Worm (Caenorhabditis elegans) whole organism, L4 larva: Measurements from ENCODE around the gene pitr-4.

ENCODE experiments used
- F26F4.8 ChIP-seq: fragments of 200-800 bp; sonication (Bioruptor generic); conservative IDR thresholded peaks from 2 replicates; pipeline ENCODE4 v1.3.6; 2022; ENCODE audit warnings: missing genetic modification characterization, missing compliant biosample characterization
- F49E8.2 ChIP-seq: sonication (generic microtip); optimal IDR thresholded peaks from 2 replicates; lab custom pipeline; 2016; ENCODE audit warnings: missing compliant biosample characterization, mild to moderate bottlenecking, missing genetic modification characterization, borderline replicate concordance
- R02D3.7 ChIP-seq: fragments of 150-350 bp; sonication (generic microtip); optimal IDR thresholded peaks from 3 replicates; lab custom pipeline; 2014; ENCODE audit warnings: missing biosample characterization, missing genetic modification characterization
- Y48G9A.11 ChIP-seq: fragments of 200-800 bp; sonication (Bioruptor generic); IDR thresholded peaks from 2 replicates; pipeline ENCODE4 v1.3.6; 2022; ENCODE audit warnings: missing genetic modification reagents, missing genetic modification characterization, missing compliant biosample characterization
- ZK337.2 ChIP-seq: fragments of 200-800 bp; sonication (Bioruptor generic); IDR thresholded peaks from 2 replicates; pipeline ENCODE4 v1.3.6; 2022; ENCODE audit warnings: missing genetic modification reagents, missing genetic modification characterization, missing compliant biosample characterization
- aha-1 ChIP-seq: fragments of 150-350 bp; peaks from one replicate; lab custom pipeline; 2014; ENCODE audit warnings: missing biosample characterization, missing genetic modification characterization
- ctbp-1 ChIP-seq: fragments of 200-800 bp; sonication (Bioruptor generic); IDR thresholded peaks from 2 replicates; pipeline ENCODE4 v1.3.6; 2022; ENCODE audit warnings: missing genetic modification reagents, missing genetic modification characterization, missing compliant biosample characterization
- daf-16 ChIP-seq, 3 experiments: sonication (generic microtip); optimal IDR thresholded peaks; 2 replicates each; lab custom pipeline; 2016 to 2017; ENCODE audit warnings: missing genetic modification characterization in 3 of 3, missing genetic modification reagents in 3 of 3, mild to moderate bottlenecking in 2 of 3, missing compliant biosample characterization in 2 of 3, missing biosample characterization in 1 of 3, moderate library complexity in 1 of 3
- daf-8 ChIP-seq: fragments of 200-800 bp; sonication (Bioruptor generic); IDR thresholded peaks from 2 replicates; pipeline ENCODE4 v1.3.6; 2022; ENCODE audit warnings: missing genetic modification characterization, missing compliant biosample characterization
- dmd-6 ChIP-seq: fragments of 200-800 bp; sonication (Bioruptor generic); IDR thresholded peaks from 2 replicates; pipeline ENCODE4 v1.3.6; 2022; ENCODE audit warnings: missing genetic modification reagents, missing genetic modification characterization, missing compliant biosample characterization
- dpl-1 ChIP-seq: fragments of 150-350 bp; optimal IDR thresholded peaks from 2 replicates; lab custom pipeline; 2014; ENCODE audit warnings: missing biosample characterization, missing genetic modification reagents, missing genetic modification characterization
- dve-1 ChIP-seq: sonication (generic microtip); optimal IDR thresholded peaks from 2 replicates; lab custom pipeline; 2017; ENCODE audit warnings: antibody characterized with exemption, mild to moderate bottlenecking, missing genetic modification characterization, missing compliant biosample characterization; ENCODE audit not compliant: insufficient read depth
- fkh-10 ChIP-seq: fragments of 150-350 bp; optimal IDR thresholded peaks from 2 replicates; lab custom pipeline; 2014; ENCODE audit warnings: missing biosample characterization, missing genetic modification reagents, missing genetic modification characterization
- hlh-30 ChIP-seq: sonication (generic microtip); optimal IDR thresholded peaks from 2 replicates; lab custom pipeline; 2017; ENCODE audit warnings: antibody characterized with exemption, mild to moderate bottlenecking, missing genetic modification characterization, missing compliant biosample characterization; ENCODE audit not compliant: insufficient read depth
- hmg-1.1 ChIP-seq: fragments of 200-800 bp; sonication (Bioruptor generic); IDR thresholded peaks from 2 replicates; pipeline ENCODE4 v1.3.6; 2022; ENCODE audit warnings: missing genetic modification reagents, missing genetic modification characterization, missing compliant biosample characterization
- lin-29 ChIP-seq: fragments of 200-800 bp; sonication (Bioruptor generic); IDR thresholded peaks from 2 replicates; pipeline ENCODE4 v1.3.6; 2022; ENCODE audit warnings: missing genetic modification reagents, missing genetic modification characterization, missing compliant biosample characterization
- lsy-2 ChIP-seq, 2 experiments: fragments of 150-350 bp in 1 of 2; sonication (generic microtip) in 1 of 2; optimal IDR thresholded peaks; 2 replicates each; lab custom pipeline; 2014 to 2017; ENCODE audit warnings: missing biosample characterization in 2 of 2, missing genetic modification characterization in 2 of 2
- mdl-1 ChIP-seq, 2 experiments: fragments of 150-350 bp in 1 of 2; sonication (generic microtip) in 1 of 2; optimal IDR thresholded peaks; 2 replicates each; lab custom pipeline; 2014 to 2017; ENCODE audit warnings: missing biosample characterization in 2 of 2, missing genetic modification characterization in 2 of 2
- mep-1 ChIP-seq: fragments of 150-350 bp; sonication (generic microtip); optimal IDR thresholded peaks from 3 replicates; lab custom pipeline; 2014; ENCODE audit warnings: missing biosample characterization, missing genetic modification characterization
- mes-2 ChIP-seq: sonication (generic microtip); optimal IDR thresholded peaks from 2 replicates; lab custom pipeline; 2016; ENCODE audit warnings: missing genotype, mild to moderate bottlenecking, missing genetic modification characterization, missing compliant biosample characterization; ENCODE audit not compliant: poor library complexity, severe bottlenecking
- mxl-3 ChIP-seq: fragments of 200-800 bp; sonication (Bioruptor generic); optimal IDR thresholded peaks from 2 replicates; lab custom pipeline; 2018; ENCODE audit warnings: mild to moderate bottlenecking, missing genetic modification characterization, missing compliant biosample characterization
- nhr-28 ChIP-seq: fragments of 150-350 bp; optimal IDR thresholded peaks from 2 replicates; lab custom pipeline; 2014; ENCODE audit warnings: missing biosample characterization, missing genetic modification characterization
- nhr-42 ChIP-seq: fragments of 200-800 bp; sonication (Bioruptor generic); IDR thresholded peaks from 2 replicates; pipeline ENCODE4 v1.3.6; 2022; ENCODE audit warnings: missing genetic modification characterization, missing compliant biosample characterization
- nhr-48 ChIP-seq: sonication (generic microtip); optimal IDR thresholded peaks from 2 replicates; lab custom pipeline; 2016; ENCODE audit warnings: mild to moderate bottlenecking, missing genetic modification characterization, missing compliant biosample characterization
- php-3 ChIP-seq: fragments of 200-800 bp; sonication (Bioruptor generic); IDR thresholded peaks from 2 replicates; pipeline ENCODE4 v1.3.6; 2022; ENCODE audit warnings: missing genetic modification reagents, missing genetic modification characterization, missing compliant biosample characterization
- pqm-1 ChIP-seq: sonication (generic microtip); optimal IDR thresholded peaks from 2 replicates; lab custom pipeline; 2017; ENCODE audit warnings: missing biosample characterization, missing genetic modification characterization
- unc-62 ChIP-seq, 3 experiments: fragments of 150-350 bp in 1 of 3; sonication (generic microtip); optimal IDR thresholded peaks in 2 of 3; peaks in 1 of 3; 1 replicate in 1 of 3; 2 replicates in 2 of 3; lab custom pipeline; 2014 to 2017; ENCODE audit warnings: missing biosample characterization in 3 of 3, missing genetic modification characterization in 3 of 3, missing genetic modification reagents in 3 of 3, missing genotype in 1 of 3
- ztf-7 ChIP-seq: fragments of 150-350 bp; optimal IDR thresholded peaks from 2 replicates; lab custom pipeline; 2014; ENCODE audit warnings: missing biosample characterization, missing genetic modification characterization

Gene pitr-4

DNA sequence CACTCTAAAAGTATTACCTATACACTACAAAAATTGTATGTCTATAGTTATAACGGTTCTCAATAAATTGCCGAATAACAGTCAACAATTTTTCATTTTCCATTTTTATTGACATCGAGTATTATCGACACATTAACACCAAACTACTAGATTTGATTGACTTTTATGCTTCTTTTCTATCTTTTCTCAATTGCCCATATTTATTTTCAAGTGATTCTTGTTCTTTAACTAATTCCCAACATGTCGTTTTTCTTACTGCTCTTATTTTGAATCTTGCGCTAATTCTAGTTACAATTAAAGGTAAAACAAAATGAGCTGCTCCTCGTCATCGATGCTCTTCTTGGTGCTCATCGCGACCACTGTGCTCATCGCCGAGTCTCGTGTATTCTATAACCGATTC is 16.6 kb upstream of the pitr-4 start, which contains the start of gene cthd-1:
TSS of gene cthd-1 (plus strand) at position 301 of the 400 bp plus-strand sequence.
- no peak for TF ChIP-seq hlh-30
- TF ChIP-seq dpl-1 (GFP tag; lab: Kevin White, UChicago), result no peak
- no peak for TF ChIP-seq ZK337.2
- TF ChIP-seq, all 104 proteins: peak for 0

- TF ChIP-seq nhr-28 (peak; percentile 30), dve-1 (tag; lab: Kevin White, UChicago) (peak; percentile 25), dmd-6 (GFP tag; lab: Robert Waterston, UW) (no peak), lin-29 (no peak), daf-16 (GFP tag; optimal IDR thresholded peaks at IDR 0.05; lab: Kevin White, UChicago) (no peak), daf-16 (tag; optimal IDR thresholded peaks at IDR 0.05; lab: Kevin White, UChicago) (peak; percentile 63)
Observed at ce11 chrV:9673199-9673843, 11.9 kb upstream of the pitr-4 start, which contains the start of gene sulp-8. Gene sulp-8, minus strand, starts transcription at chrV:9673667.

ce11 chrV:9672495-9672894 is 11.1 kb upstream of the pitr-4 start:
- no peak for TF ChIP-seq R02D3.7
- no peak for TF ChIP-seq nhr-42 (GFP tag; lab: Robert Waterston, UW)
- peak; percentile 56 for TF ChIP-seq dve-1 (tag; lab: Kevin White, UChicago)
- no peak for TF ChIP-seq daf-16 (GFP tag; optimal IDR thresholded peaks at IDR 0.05; lab: Kevin White, UChicago)
- peak; percentile 76 for TF ChIP-seq daf-16 (tag; optimal IDR thresholded peaks at IDR 0.05; lab: Kevin White, UChicago)
- peak; percentile 50 for TF ChIP-seq php-3 (GFP tag; lab: Robert Waterston, UW)
- TF ChIP-seq daf-8, result no peak
- peak; percentile 30 for TF ChIP-seq pqm-1 (tag; lab: Kevin White, UChicago)
- TF ChIP-seq nhr-48 (tag; lab: Kevin White, UChicago), result no peak

DNA sequence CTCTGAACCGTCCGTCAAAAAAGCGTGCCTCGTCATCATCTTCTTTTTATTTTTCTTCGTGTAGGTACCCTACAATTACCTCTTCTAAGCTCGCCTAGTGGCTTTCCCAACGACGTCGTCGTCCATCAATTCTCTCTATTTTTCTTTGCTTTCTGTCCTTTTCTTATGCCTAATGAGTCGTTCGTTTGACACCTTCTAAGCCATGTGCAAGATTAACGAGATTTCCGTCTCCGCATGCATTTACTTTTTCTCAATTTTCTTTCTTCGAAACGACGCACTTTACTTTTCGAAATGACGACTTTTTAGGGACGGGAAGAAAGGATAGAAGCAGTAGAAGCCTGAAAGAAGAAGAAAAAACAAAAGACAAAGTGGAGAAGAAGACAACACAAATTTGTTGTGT is 5.0 kb upstream of the pitr-4 start, which contains the start of gene ZK287.1:
TSS of gene ZK287.1 (plus strand) at position 301 of the 400 bp plus-strand sequence.
- TF ChIP-seq unc-62 (GFP tag; optimal IDR thresholded peaks at IDR 0.05 in 1 of 2; lab: Kevin White, UChicago), result peak in 1 of 2 experiments; percentile 6
- TF ChIP-seq unc-62 (tag; optimal IDR thresholded peaks at IDR 0.05; lab: Kevin White, UChicago), result no peak
- TF ChIP-seq ztf-7 (tag; lab: Kevin White, UChicago), result no peak
- no peak for TF ChIP-seq Y48G9A.11 (GFP tag; lab: Robert Waterston, UW)

DNA sequence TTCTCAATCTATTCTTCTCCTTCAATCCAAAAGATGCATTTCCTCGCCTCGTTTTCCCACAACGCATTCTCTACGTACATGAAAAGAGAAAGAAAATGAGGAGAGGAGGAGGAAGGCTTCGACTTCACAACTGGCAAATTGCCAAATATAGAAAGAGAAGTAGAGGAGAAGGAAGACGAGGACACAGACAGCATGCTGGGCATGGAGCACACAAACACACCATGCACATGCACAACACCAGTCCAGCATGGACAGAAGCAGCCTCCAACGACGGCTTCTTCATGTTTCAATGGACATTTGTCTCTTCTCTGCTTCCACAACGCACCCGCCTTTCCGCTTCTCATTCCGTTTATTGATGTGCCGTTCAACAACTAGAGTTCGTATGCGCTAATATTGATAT is 3.2 kb upstream of the pitr-4 start:
- TF ChIP-seq mep-1 (tag; lab: Kevin White, UChicago), result no peak
- TF ChIP-seq mxl-3 (GFP tag; lab: Kevin White, UChicago), result peak; percentile 40
- TF ChIP-seq lsy-2 (tag; optimal IDR thresholded peaks at IDR 0.05; lab: Kevin White, UChicago), result peak in 1 of 2 experiments; percentile 34
- peak; percentile 96 for TF ChIP-seq aha-1
- TF ChIP-seq mdl-1 (tag; optimal IDR thresholded peaks at IDR 0.05; lab: Kevin White, UChicago), result peak in 1 of 2 experiments; percentile 48
- TF ChIP-seq mes-2 (tag; lab: Kevin White, UChicago), result no peak
- peak; percentile 3 for TF ChIP-seq fkh-10 (GFP tag; lab: Kevin White, UChicago)
- peak; percentile 67 for TF ChIP-seq hmg-1.1 (GFP tag; lab: Robert Waterston, UW)
- no peak for TF ChIP-seq dve-1 (tag; lab: Kevin White, UChicago)
- TF ChIP-seq F26F4.8 (GFP tag; lab: Robert Waterston, UW), result no peak
- TF ChIP-seq hlh-30, result peak; percentile 27
- peak; percentile 50; the same call in 1 of the 2 replicates for TF ChIP-seq ctbp-1 (GFP tag; lab: Robert Waterston, UW)
- no peak for TF ChIP-seq F49E8.2

DNA sequence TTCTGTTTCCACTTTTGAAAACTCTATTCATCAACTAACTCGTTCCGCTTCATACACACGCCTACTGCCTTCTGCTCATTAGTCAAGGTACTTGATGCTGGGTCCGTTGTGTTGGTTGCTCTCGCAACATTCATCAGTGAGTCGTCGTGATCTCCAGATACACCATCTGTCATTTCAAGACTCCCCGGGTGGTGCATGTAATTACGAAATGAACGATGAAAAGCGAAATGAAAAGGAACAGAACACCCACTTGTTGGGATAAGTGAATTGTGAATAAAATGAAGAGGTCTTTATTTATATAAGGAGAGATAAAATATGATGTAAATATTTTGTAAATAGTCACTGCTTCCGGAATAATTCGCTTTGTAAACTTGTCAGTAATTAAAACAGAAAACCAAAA is 2.5 kb upstream of the pitr-4 start:
- no peak for TF ChIP-seq F49E8.2
